Fruit fly (Drosophila melanogaster) whole organism, embryonic: ENCODE measurements around the gene CG43737.

Experiments used
- Atf3 ChIP-seq: fragments of 200-800 bp; sonication (Bioruptor generic); optimal IDR thresholded peaks from 3 replicates; lab custom pipeline; 2016; ENCODE audit warnings: missing biosample characterization, missing genetic modification characterization
- CG15601 ChIP-seq: fragments of 200-800 bp; sonication (Bioruptor generic); optimal IDR thresholded peaks from 3 replicates; lab custom pipeline; 2019; ENCODE audit warnings: missing biosample characterization, mild to moderate bottlenecking, missing genetic modification characterization, moderate library complexity
- CG18619 ChIP-seq: fragments of 200-800 bp; sonication (Bioruptor generic); optimal IDR thresholded peaks from 3 replicates; lab custom pipeline; 2017; ENCODE audit warnings: missing biosample characterization, mild to moderate bottlenecking, missing genetic modification characterization
- Mad ChIP-seq: fragments of 200-800 bp; sonication (Bioruptor generic); optimal IDR thresholded peaks from 2 replicates; lab custom pipeline; 2016; ENCODE audit warnings: missing biosample characterization, missing genetic modification characterization
- Tbp ChIP-seq: fragments of >200 bp; optimal IDR thresholded peaks from 2 replicates; lab custom pipeline; 2018; ENCODE audit warnings: missing biosample characterization, missing genetic modification characterization
- Xrp1 ChIP-seq: fragments of 200-800 bp; sonication (Bioruptor generic); IDR thresholded peaks from 2 replicates; pipeline ENCODE4 v1.3.6; 2022; ENCODE audit warnings: missing biosample characterization, missing genetic modification characterization
- emc ChIP-seq: fragments of 200-800 bp; sonication (Bioruptor generic); optimal IDR thresholded peaks from 2 replicates; lab custom pipeline; 2016; ENCODE audit warnings: missing biosample characterization, missing genetic modification characterization
- gcm2 ChIP-seq: fragments of 200-800 bp; sonication (Bioruptor generic); optimal IDR thresholded peaks from 2 replicates; lab custom pipeline; 2016; ENCODE audit warnings: missing biosample characterization, missing genetic modification characterization
- ind ChIP-seq: fragments of 200-800 bp; sonication (Bioruptor generic); optimal IDR thresholded peaks from 3 replicates; lab custom pipeline; 2016; ENCODE audit warnings: missing biosample characterization, missing genetic modification characterization
- sr ChIP-seq: fragments of 200-800 bp; sonication (Bioruptor generic); IDR thresholded peaks from 3 replicates; pipeline ENCODE4 v1.3.6; 2022; ENCODE audit warnings: missing biosample characterization, missing genetic modification characterization

- no peak for TF ChIP-seq CG15601 (tag; lab: Kevin White, UChicago)
- TF ChIP-seq CG18619 (GFP tag; lab: Kevin White, UChicago), result no peak
- no peak for TF ChIP-seq Atf3 (GFP tag; lab: Kevin White, UChicago)
- TF ChIP-seq Tbp, result no peak
- no peak for TF ChIP-seq Xrp1 (GFP tag; lab: Robert Waterston, UW)
- no peak for TF ChIP-seq emc (GFP tag; lab: Kevin White, UChicago)
- no peak for TF ChIP-seq gcm2 (GFP tag; lab: Kevin White, UChicago)
- TF ChIP-seq sr (GFP tag; lab: Robert Waterston, UW), result no peak
- TF ChIP-seq ind, result no peak
- no peak for TF ChIP-seq Mad (GFP tag; lab: Kevin White, UChicago)
Measured at dm6 chrX:15163395-15163794, 11.8 kb upstream of the CG43737 start.
